Fruit fly (Drosophila melanogaster) whole organism, embryonic: ENCODE results near the gene CG1309.
A peak's percentile ranks its signal among the peaks of the same experiment; 100 is the strongest.

Experiments used
- Adf1 ChIP-seq: fragments of 200-800 bp; sonication (Bioruptor generic); IDR thresholded peaks from 2 replicates; pipeline ENCODE4 v1.3.6; 2022; ENCODE audit warnings: missing biosample characterization, missing genetic modification characterization
- B-H1 ChIP-seq: fragments of 200-800 bp; sonication (Bioruptor generic); IDR thresholded peaks from 3 replicates; pipeline ENCODE4 v1.3.6; 2022; ENCODE audit warnings: missing biosample characterization, missing genetic modification characterization
- BEAF-32 ChIP-seq: fragments of 200-800 bp; sonication (Bioruptor generic); optimal IDR thresholded peaks from 3 replicates; lab custom pipeline; 2017; ENCODE audit warnings: missing biosample characterization, missing genetic modification characterization, mild to moderate bottlenecking, moderate library complexity, missing genetic modification reagents
- Bgb ChIP-seq: fragments of 200-800 bp; sonication (Bioruptor generic); IDR thresholded peaks from 2 replicates; pipeline ENCODE4 v1.3.6; 2022; ENCODE audit warnings: missing biosample characterization, missing genetic modification characterization; ENCODE audit not compliant: partially characterized antibody
- CG10321 ChIP-seq: fragments of 200-800 bp; sonication (Bioruptor generic); IDR thresholded peaks from 2 replicates; pipeline ENCODE4 v1.3.6; 2022; ENCODE audit warnings: missing biosample characterization, missing genetic modification characterization
- CG10959 ChIP-seq: fragments of 200-800 bp; sonication (Bioruptor generic); IDR thresholded peaks from 2 replicates; pipeline ENCODE4 v1.3.6; 2022; ENCODE audit warnings: missing biosample characterization, missing genetic modification characterization
- CG12155 ChIP-seq: fragments of 200-800 bp; sonication (Bioruptor generic); optimal IDR thresholded peaks from 3 replicates; lab custom pipeline; 2016; ENCODE audit warnings: missing biosample characterization, missing genetic modification characterization
- CG13894 ChIP-seq: fragments of 200-800 bp; sonication (Bioruptor generic); optimal IDR thresholded peaks from 3 replicates; lab custom pipeline; 2018; ENCODE audit warnings: missing biosample characterization, mild to moderate bottlenecking, missing genetic modification characterization, moderate library complexity
- CG14710 ChIP-seq: fragments of 200-800 bp; sonication (Bioruptor generic); optimal IDR thresholded peaks from 3 replicates; lab custom pipeline; 2019; ENCODE audit warnings: missing biosample characterization, mild to moderate bottlenecking, missing genetic modification characterization, moderate library complexity
- CG1529 ChIP-seq: fragments of 200-800 bp; sonication (Bioruptor generic); optimal IDR thresholded peaks from 3 replicates; lab custom pipeline; 2018; ENCODE audit warnings: missing biosample characterization, missing genetic modification characterization
- CG1647 ChIP-seq: fragments of 200-800 bp; sonication (Bioruptor generic); optimal IDR thresholded peaks from 3 replicates; lab custom pipeline; 2016; ENCODE audit warnings: missing biosample characterization, missing genetic modification characterization
- CG16779 ChIP-seq: fragments of 200-800 bp; sonication (Bioruptor generic); IDR thresholded peaks from 2 replicates; pipeline ENCODE4 v1.3.6; 2022; ENCODE audit warnings: missing biosample characterization, missing genetic modification characterization
- CG17359 ChIP-seq: fragments of 200-800 bp; sonication (Bioruptor generic); optimal IDR thresholded peaks from 3 replicates; lab custom pipeline; 2018; ENCODE audit warnings: missing biosample characterization, mild to moderate bottlenecking, missing genetic modification characterization, moderate library complexity
- CG17361 ChIP-seq: fragments of 200-800 bp; sonication (Bioruptor generic); IDR thresholded peaks from 3 replicates; pipeline ENCODE4 v1.3.6; 2022; ENCODE audit warnings: missing biosample characterization, missing genetic modification characterization
- CG17829 ChIP-seq: fragments of 200-800 bp; optimal IDR thresholded peaks from 2 replicates; lab custom pipeline; 2019; ENCODE audit warnings: missing biosample characterization, mild to moderate bottlenecking, missing genetic modification characterization, moderate library complexity
- CG18619 ChIP-seq: fragments of 200-800 bp; sonication (Bioruptor generic); optimal IDR thresholded peaks from 3 replicates; lab custom pipeline; 2017; ENCODE audit warnings: missing biosample characterization, mild to moderate bottlenecking, missing genetic modification characterization
- CG2678 ChIP-seq: fragments of 200-800 bp; sonication (Bioruptor generic); optimal IDR thresholded peaks from 3 replicates; lab custom pipeline; 2019; ENCODE audit warnings: missing biosample characterization, mild to moderate bottlenecking, missing genetic modification characterization, moderate library complexity
- CG4404 ChIP-seq: fragments of 200-800 bp; sonication (Bioruptor generic); IDR thresholded peaks from 2 replicates; pipeline ENCODE4 v1.3.6; 2022; ENCODE audit warnings: missing biosample characterization, missing genetic modification characterization
- CG6254 ChIP-seq: fragments of 200-800 bp; sonication (Bioruptor generic); optimal IDR thresholded peaks from 3 replicates; lab custom pipeline; 2017; ENCODE audit warnings: mild to moderate bottlenecking, missing biosample characterization, missing genetic modification reagents, missing genetic modification characterization
- CG6854 ChIP-seq: fragments of 200-800 bp; sonication (Bioruptor generic); optimal IDR thresholded peaks from 3 replicates; lab custom pipeline; 2017; ENCODE audit warnings: missing biosample characterization, mild to moderate bottlenecking, missing genetic modification characterization
- CG7372 ChIP-seq: fragments of 200-800 bp; sonication (Bioruptor generic); IDR thresholded peaks from 2 replicates; pipeline ENCODE4 v1.3.6; 2022; ENCODE audit warnings: missing biosample characterization, missing genetic modification characterization
- CoRest ChIP-seq: fragments of 200-800 bp; sonication (Bioruptor generic); optimal IDR thresholded peaks from 3 replicates; lab custom pipeline; 2018; ENCODE audit warnings: missing biosample characterization, mild to moderate bottlenecking, missing genetic modification characterization, moderate library complexity
- CrebB ChIP-seq: fragments of 200-800 bp; sonication (Bioruptor generic); optimal IDR thresholded peaks from 3 replicates; lab custom pipeline; 2018; ENCODE audit warnings: missing biosample characterization, mild to moderate bottlenecking, missing genetic modification characterization
- Dip2 ChIP-seq: fragments of 200-800 bp; sonication (Bioruptor generic); IDR thresholded peaks from 2 replicates; pipeline ENCODE4 v1.3.6; 2022; ENCODE audit warnings: missing biosample characterization, missing genetic modification characterization
- ERR ChIP-seq: fragments of 200-800 bp; sonication (Bioruptor generic); optimal IDR thresholded peaks from 2 replicates; lab custom pipeline; 2016; ENCODE audit warnings: missing biosample characterization, missing genetic modification characterization
- Gsc ChIP-seq: fragments of 200-800 bp; sonication (Bioruptor generic); IDR thresholded peaks from 2 replicates; pipeline ENCODE4 v1.3.6; 2022; ENCODE audit warnings: missing biosample characterization, missing genetic modification characterization
- HLH3B ChIP-seq: fragments of 200-800 bp; sonication (Bioruptor generic); IDR thresholded peaks from 2 replicates; pipeline ENCODE4 v1.3.6; 2022; ENCODE audit warnings: missing biosample characterization, missing genetic modification characterization
- Hr39 ChIP-seq: fragments of >200 bp; optimal IDR thresholded peaks from 2 replicates; lab custom pipeline; 2017
- MESR4 ChIP-seq: fragments of 200-800 bp; sonication (Bioruptor generic); optimal IDR thresholded peaks from 2 replicates; lab custom pipeline; 2018; ENCODE audit warnings: missing biosample characterization, mild to moderate bottlenecking, missing genetic modification characterization, moderate library complexity
- Mes4 ChIP-seq: fragments of 200-800 bp; sonication (Bioruptor generic); optimal IDR thresholded peaks from 2 replicates; lab custom pipeline; 2016; ENCODE audit warnings: missing biosample characterization, missing genetic modification characterization
- Mrtf ChIP-seq: fragments of 200-800 bp; sonication (Bioruptor generic); IDR thresholded peaks from 3 replicates; pipeline ENCODE4 v1.3.6; 2022; ENCODE audit warnings: missing biosample characterization, missing genetic modification characterization
- amos ChIP-seq: fragments of 200-800 bp; sonication (Bioruptor generic); IDR thresholded peaks from 2 replicates; pipeline ENCODE4 v1.3.6; 2022; ENCODE audit warnings: missing biosample characterization, missing genetic modification characterization; ENCODE audit not compliant: partially characterized antibody
- dimm ChIP-seq: fragments of 200-800 bp; sonication (Bioruptor generic); IDR thresholded peaks from 2 replicates; pipeline ENCODE4 v1.3.6; 2022; ENCODE audit warnings: missing biosample characterization, missing genetic modification characterization
- fu2 ChIP-seq: fragments of 200-800 bp; sonication (Bioruptor generic); optimal IDR thresholded peaks from 2 replicates; lab custom pipeline; 2016; ENCODE audit warnings: missing biosample characterization, missing genetic modification characterization
- grn ChIP-seq: fragments of 200-800 bp; sonication (Bioruptor generic); optimal IDR thresholded peaks from 3 replicates; lab custom pipeline; 2017; ENCODE audit warnings: missing biosample characterization, missing genetic modification characterization
- hth ChIP-seq: fragments of >200 bp; optimal IDR thresholded peaks from 2 replicates; lab custom pipeline; 2017; ENCODE audit warnings: inconsistent platforms
- jing ChIP-seq: fragments of 200-800 bp; sonication (Bioruptor generic); optimal IDR thresholded peaks from 2 replicates; lab custom pipeline; 2018; ENCODE audit warnings: missing biosample characterization, mild to moderate bottlenecking, missing genetic modification characterization
- jumu ChIP-seq: fragments of 200-800 bp; sonication (Bioruptor generic); optimal IDR thresholded peaks from 3 replicates; lab custom pipeline; 2016; ENCODE audit warnings: missing biosample characterization, missing genetic modification characterization
- kah ChIP-seq: fragments of 200-800 bp; sonication (Bioruptor generic); optimal IDR thresholded peaks from 2 replicates; lab custom pipeline; 2018; ENCODE audit warnings: missing biosample characterization, mild to moderate bottlenecking, missing genetic modification characterization
- lbe ChIP-seq: fragments of 200-800 bp; sonication (Bioruptor generic); optimal IDR thresholded peaks from 2 replicates; lab custom pipeline; 2016; ENCODE audit warnings: missing biosample characterization, mild to moderate bottlenecking, missing genetic modification characterization
- nau ChIP-seq: fragments of 200-800 bp; sonication (Bioruptor generic); optimal IDR thresholded peaks from 3 replicates; lab custom pipeline; 2017; ENCODE audit warnings: missing biosample characterization, mild to moderate bottlenecking, missing genetic modification characterization, missing genetic modification reagents
- odd ChIP-seq: fragments of 200-800 bp; sonication (Bioruptor generic); optimal IDR thresholded peaks from 2 replicates; lab custom pipeline; 2017; ENCODE audit warnings: missing biosample characterization, mild to moderate bottlenecking, missing genetic modification characterization
- org-1 ChIP-seq: fragments of 200-800 bp; sonication (Bioruptor generic); optimal IDR thresholded peaks from 2 replicates; lab custom pipeline; 2017; ENCODE audit warnings: missing biosample characterization, missing genetic modification characterization
- pan ChIP-seq, 4 experiments: fragments of >200 bp in 3 of 4; fragments of 200-800 bp in 1 of 4; sonication (Bioruptor generic) in 1 of 4; optimal IDR thresholded peaks in 3 of 4; IDR thresholded peaks in 1 of 4; 2 replicates each; pipeline versions ENCODE4 v1.3.6 to Lab custom; 2017 to 2022; ENCODE audit warnings: missing biosample characterization in 2 of 4, missing genetic modification characterization in 2 of 4, mixed read lengths in 1 of 4
- pho ChIP-seq: fragments of 200-800 bp; sonication (Bioruptor generic); optimal IDR thresholded peaks from 2 replicates; lab custom pipeline; 2016; ENCODE audit warnings: missing biosample characterization, missing genetic modification characterization
- pros ChIP-seq: fragments of 200-800 bp; sonication (Bioruptor generic); optimal IDR thresholded peaks from 3 replicates; lab custom pipeline; 2019; ENCODE audit warnings: missing biosample characterization, mild to moderate bottlenecking, missing genetic modification characterization, moderate library complexity
- so ChIP-seq: fragments of 200-800 bp; sonication (Bioruptor generic); IDR thresholded peaks from 3 replicates; pipeline ENCODE4 v1.3.6; 2022; ENCODE audit warnings: missing biosample characterization, missing genetic modification characterization
- sob ChIP-seq: fragments of 200-800 bp; sonication (Bioruptor generic); IDR thresholded peaks from 2 replicates; pipeline ENCODE4 v1.3.6; 2022; ENCODE audit warnings: missing biosample characterization, missing genetic modification characterization
- wek ChIP-seq: fragments of 200-800 bp; sonication (Bioruptor generic); optimal IDR thresholded peaks from 3 replicates; lab custom pipeline; 2018; ENCODE audit warnings: missing biosample characterization, mild to moderate bottlenecking, missing genetic modification characterization, moderate library complexity
- zen2 ChIP-seq: fragments of 200-800 bp; sonication (Bioruptor generic); IDR thresholded peaks from 3 replicates; pipeline ENCODE4 v1.3.6; 2022; ENCODE audit warnings: missing biosample characterization, missing genetic modification characterization; ENCODE audit not compliant: partially characterized antibody
- zf30C ChIP-seq: fragments of 200-800 bp; sonication (Bioruptor generic); optimal IDR thresholded peaks from 3 replicates; lab custom pipeline; 2018; ENCODE audit warnings: missing biosample characterization, mild to moderate bottlenecking, missing genetic modification characterization

The CG1309 gene

dm6 chr3L:4228187-4228836 lies 30.9 kb upstream of the CG1309 start (continued):
- peak; percentile 90 for TF ChIP-seq CG4404 (GFP tag; lab: Robert Waterston, UW)
- TF ChIP-seq B-H1, result peak; percentile 94
- TF ChIP-seq fu2 (GFP tag; lab: Kevin White, UChicago), result peak; percentile 84
- peak; percentile 97 for TF ChIP-seq Mes4
- TF ChIP-seq CG17829 (tag; lab: Kevin White, UChicago), result peak; percentile 97
- TF ChIP-seq wek, result peak; percentile 88
- peak; percentile 96 for TF ChIP-seq Mrtf (GFP tag; lab: Robert Waterston, UW)
- peak; percentile 95 for TF ChIP-seq org-1
- peak; percentile 96 for TF ChIP-seq sob
- TF ChIP-seq lbe (GFP tag; lab: Kevin White, UChicago), result peak; percentile 88
- no peak for TF ChIP-seq amos (GFP tag; lab: Robert Waterston, UW)
- TF ChIP-seq jumu, result peak; percentile 97
- no peak for TF ChIP-seq zen2 (GFP tag; lab: Robert Waterston, UW)
- TF ChIP-seq CG1529 (GFP tag; lab: Kevin White, UChicago), result peak; percentile 98
- TF ChIP-seq Gsc (GFP tag; lab: Robert Waterston, UW), result peak; percentile 94
- peak; percentile 91 for TF ChIP-seq CG18619 (GFP tag; lab: Kevin White, UChicago)
- TF ChIP-seq CG14710, result peak; percentile 96
- peak; percentile 97 for TF ChIP-seq jing (GFP tag; lab: Kevin White, UChicago)
- TF ChIP-seq CG17361 (GFP tag; lab: Robert Waterston, UW), result peak; percentile 97
- TF ChIP-seq nau (GFP tag; lab: Kevin White, UChicago), result peak; percentile 94
- TF ChIP-seq CG10321 (GFP tag; lab: Robert Waterston, UW), result peak; percentile 78
- peak; percentile 56 for TF ChIP-seq MESR4 (GFP tag; lab: Kevin White, UChicago)
- peak; percentile 78; the same call in 1 of the 2 replicates for TF ChIP-seq CG16779 (GFP tag; lab: Robert Waterston, UW)
- peak; percentile 48; the same call in 1 of the 2 replicates for TF ChIP-seq Dip2
- peak; percentile 52 for TF ChIP-seq Adf1
- TF ChIP-seq odd (GFP tag; lab: Kevin White, UChicago), result peak; percentile 95
- peak; percentile 96 for TF ChIP-seq CG6254 (GFP tag; lab: Kevin White, UChicago)
- no peak for TF ChIP-seq hth
- TF ChIP-seq CrebB (tag; lab: Kevin White, UChicago), result peak; percentile 93
- TF ChIP-seq Bgb (GFP tag; lab: Robert Waterston, UW), result no peak
- TF ChIP-seq pan (optimal IDR thresholded peaks at IDR 0.05; lab: Kevin White, UChicago), result no peak
- TF ChIP-seq pan (GFP tag; optimal IDR thresholded peaks at IDR 0.05 in 1 of 2, IDR thresholded peaks at IDR 0.05 in 1 of 2), result peak in 1 of 2 experiments; percentile 97
- peak; percentile 94 for TF ChIP-seq CG10959 (GFP tag; lab: Robert Waterston, UW)
- TF ChIP-seq BEAF-32, result no peak
- TF ChIP-seq CG12155 (GFP tag; lab: Kevin White, UChicago), result peak; percentile 85
- peak; percentile 98 for TF ChIP-seq HLH3B (GFP tag; lab: Robert Waterston, UW)
- peak; percentile 69 for TF ChIP-seq CG6854 (GFP tag; lab: Kevin White, UChicago)
- TF ChIP-seq CG2678 (tag; lab: Kevin White, UChicago), result peak; percentile 97

- no peak for TF ChIP-seq CoRest
- no peak for TF ChIP-seq kah (GFP tag; lab: Kevin White, UChicago)
- peak; percentile 24 for TF ChIP-seq zf30C (GFP tag; lab: Kevin White, UChicago)
- TF ChIP-seq pho, result no peak
- no peak for TF ChIP-seq CG17359 (tag; lab: Kevin White, UChicago)
- peak; percentile 55 for TF ChIP-seq pros
- TF ChIP-seq grn (GFP tag; lab: Kevin White, UChicago), result no peak
- TF ChIP-seq Mrtf (GFP tag; lab: Robert Waterston, UW), result no peak
- no peak for TF ChIP-seq so (GFP tag; lab: Robert Waterston, UW)
- TF ChIP-seq CG1647 (GFP tag; lab: Kevin White, UChicago), result no peak
- no peak for TF ChIP-seq wek
- no peak for TF ChIP-seq dimm
- no peak for TF ChIP-seq Hr39 (lab: Kevin White, UChicago)
- no peak for TF ChIP-seq CG7372 (GFP tag; lab: Robert Waterston, UW)
- no peak for TF ChIP-seq ERR
- TF ChIP-seq CG13894 (tag; lab: Kevin White, UChicago), result peak; percentile 27
These were observed 29.8 kb upstream of the CG1309 start for dm6 chr3L:4229365-4229967.
